Worm (Caenorhabditis elegans) whole organism, young adult: Measurements from ENCODE around the gene AC3.12.

ENCODE experiments used
- B0035.1 ChIP-seq: sonication (generic microtip); optimal IDR thresholded peaks from 2 replicates; lab custom pipeline; 2016; ENCODE audit warnings: missing genetic modification characterization, mild to moderate bottlenecking, missing compliant biosample characterization, missing genotype, missing genetic modification reagents
- B0261.1 ChIP-seq: sonication (generic microtip); optimal IDR thresholded peaks from 2 replicates; lab custom pipeline; 2016; ENCODE audit warnings: mild to moderate bottlenecking, missing genetic modification characterization, moderate library complexity, missing compliant biosample characterization
- C06A6.2 ChIP-seq: fragments of 200-800 bp; sonication (Bioruptor generic); conservative IDR thresholded peaks from 2 replicates; pipeline ENCODE4 v1.3.6; 2022; ENCODE audit warnings: missing genetic modification characterization, missing compliant biosample characterization
- D2030.7 ChIP-seq: fragments of 200-800 bp; sonication (Bioruptor generic); IDR thresholded peaks from 2 replicates; pipeline ENCODE4 v1.3.6; 2022; ENCODE audit warnings: missing genetic modification reagents, missing genetic modification characterization, missing compliant biosample characterization
- F49E8.2 ChIP-seq: sonication (generic microtip); optimal IDR thresholded peaks from 3 replicates; lab custom pipeline; 2017; ENCODE audit warnings: missing genetic modification characterization, mild to moderate bottlenecking, missing compliant biosample characterization, antibody characterized with exemption, moderate library complexity; ENCODE audit not compliant: insufficient read depth
- F55B11.4 ChIP-seq: sonication (generic microtip); optimal IDR thresholded peaks from 2 replicates; lab custom pipeline; 2016; ENCODE audit warnings: missing compliant biosample characterization, missing genetic modification characterization, borderline replicate concordance; ENCODE audit not compliant: insufficient read depth
- F57A8.1 ChIP-seq: fragments of 200-800 bp; sonication (Bioruptor generic); optimal IDR thresholded peaks from 2 replicates; lab custom pipeline; 2018; ENCODE audit warnings: mild to moderate bottlenecking, missing genetic modification characterization, moderate library complexity, missing compliant biosample characterization
- K11D2.4 ChIP-seq: fragments of 200-800 bp; sonication (Bioruptor generic); IDR thresholded peaks from 2 replicates; pipeline ENCODE4 v1.3.6; 2022; ENCODE audit warnings: missing genetic modification reagents, missing genetic modification characterization, missing compliant biosample characterization
- K12H6.12 ChIP-seq: fragments of 200-800 bp; sonication (Bioruptor generic); optimal IDR thresholded peaks from 2 replicates; lab custom pipeline; 2018; ENCODE audit warnings: mild to moderate bottlenecking, missing genetic modification characterization, missing compliant biosample characterization
- Y79H2A.3 ChIP-seq: fragments of 200-800 bp; sonication (Bioruptor generic); conservative IDR thresholded peaks from 2 replicates; pipeline ENCODE4 v1.3.6; 2022; ENCODE audit warnings: missing genetic modification reagents, missing genetic modification characterization, missing compliant biosample characterization
- ama-1 ChIP-seq, 3 experiments: fragments of 150-350 bp in 1 of 3; sonication (generic microtip) in 2 of 3; optimal IDR thresholded peaks; 2 replicates each; lab custom pipeline; 2014 to 2018; ENCODE audit warnings: missing biosample characterization in 2 of 3, missing genetic modification characterization in 2 of 3, missing genetic modification reagents in 2 of 3
- atf-7 ChIP-seq: sonication (generic microtip); optimal IDR thresholded peaks from 2 replicates; lab custom pipeline; 2017; ENCODE audit warnings: mild to moderate bottlenecking, missing genetic modification characterization, missing compliant biosample characterization
- attf-6 ChIP-seq: fragments of 200-800 bp; sonication (Bioruptor generic); IDR thresholded peaks from 2 replicates; pipeline ENCODE4 v1.3.6; 2022; ENCODE audit warnings: missing genetic modification reagents, missing genetic modification characterization, missing compliant biosample characterization
- bed-1 ChIP-seq: fragments of 200-800 bp; sonication (Bioruptor generic); IDR thresholded peaks from 2 replicates; pipeline ENCODE4 v1.3.6; 2022; ENCODE audit warnings: missing genetic modification reagents, missing genetic modification characterization, missing compliant biosample characterization
- chd-7 ChIP-seq: sonication (generic microtip); optimal IDR thresholded peaks from 2 replicates; lab custom pipeline; 2016; ENCODE audit warnings: mild to moderate bottlenecking, missing genetic modification characterization, moderate library complexity, missing compliant biosample characterization
- dox-1 ChIP-seq: fragments of 200-800 bp; sonication (Bioruptor generic); IDR thresholded peaks from 2 replicates; pipeline ENCODE4 v1.3.6; 2022; ENCODE audit warnings: missing genetic modification reagents, missing genetic modification characterization, missing compliant biosample characterization
- dpff-1 ChIP-seq: sonication (generic microtip); optimal IDR thresholded peaks from 2 replicates; lab custom pipeline; 2017; ENCODE audit warnings: mild to moderate bottlenecking, missing genetic modification characterization, missing compliant biosample characterization
- efl-1 ChIP-seq: fragments of 150-350 bp; optimal IDR thresholded peaks from 2 replicates; lab custom pipeline; 2014; ENCODE audit warnings: missing biosample characterization, missing genetic modification reagents, missing genetic modification characterization
- egl-44 ChIP-seq: fragments of 200-800 bp; sonication (Bioruptor generic); IDR thresholded peaks from 2 replicates; pipeline ENCODE4 v1.3.6; 2022; ENCODE audit warnings: missing genetic modification reagents, missing genetic modification characterization, missing compliant biosample characterization
- ets-4 ChIP-seq: fragments of 200-800 bp; sonication (Bioruptor generic); optimal IDR thresholded peaks from 2 replicates; lab custom pipeline; 2018; ENCODE audit warnings: mild to moderate bottlenecking, missing genetic modification characterization, missing compliant biosample characterization
- fkh-3 ChIP-seq: sonication (generic microtip); optimal IDR thresholded peaks from 2 replicates; lab custom pipeline; 2016; ENCODE audit warnings: mild to moderate bottlenecking, missing genetic modification characterization, missing compliant biosample characterization
- gei-17 ChIP-seq: fragments of 200-800 bp; sonication (Bioruptor generic); optimal IDR thresholded peaks from 2 replicates; lab custom pipeline; 2018; ENCODE audit warnings: mild to moderate bottlenecking, missing genetic modification characterization, missing compliant biosample characterization
- him-1 ChIP-seq: sonication (generic microtip); optimal IDR thresholded peaks from 2 replicates; lab custom pipeline; 2016; ENCODE audit warnings: missing genotype, missing genetic modification reagents, missing genetic modification characterization, missing compliant biosample characterization
- hlh-26 ChIP-seq: fragments of 200-800 bp; sonication (Bioruptor generic); conservative IDR thresholded peaks from 2 replicates; pipeline ENCODE4 v1.3.6; 2022; ENCODE audit warnings: missing genetic modification reagents, missing genetic modification characterization, missing compliant biosample characterization
- hmg-20 ChIP-seq: fragments of 200-800 bp; sonication (Bioruptor generic); IDR thresholded peaks from 2 replicates; pipeline ENCODE4 v1.3.6; 2022; ENCODE audit warnings: missing genetic modification reagents, missing genetic modification characterization, missing compliant biosample characterization
- hsf-1 ChIP-seq: fragments of 200-800 bp; sonication (Bioruptor generic); IDR thresholded peaks from 2 replicates; pipeline ENCODE4 v1.3.6; 2022; ENCODE audit warnings: missing genetic modification reagents, missing genetic modification characterization, missing compliant biosample characterization
- lag-1 ChIP-seq: fragments of 200-800 bp; sonication (Bioruptor generic); IDR thresholded peaks from 2 replicates; pipeline ENCODE4 v1.3.6; 2022; ENCODE audit warnings: missing genetic modification reagents, missing genetic modification characterization, missing compliant biosample characterization
- lin-26 ChIP-seq: fragments of 200-800 bp; sonication (Bioruptor generic); IDR thresholded peaks from 2 replicates; pipeline ENCODE4 v1.3.6; 2022; ENCODE audit warnings: missing genetic modification reagents, missing genetic modification characterization, missing compliant biosample characterization
- lin-54 ChIP-seq: fragments of 200-800 bp; sonication (Bioruptor generic); optimal IDR thresholded peaks from 2 replicates; lab custom pipeline; 2018; ENCODE audit warnings: mild to moderate bottlenecking, missing genetic modification characterization, missing compliant biosample characterization
- lsy-27 ChIP-seq: sonication (generic microtip); optimal IDR thresholded peaks from 2 replicates; lab custom pipeline; 2017; ENCODE audit warnings: missing genetic modification characterization, mild to moderate bottlenecking, missing compliant biosample characterization, antibody characterized with exemption, missing genotype, borderline replicate concordance; ENCODE audit not compliant: insufficient read depth
- madf-10 ChIP-seq: sonication (generic microtip); optimal IDR thresholded peaks from 2 replicates; lab custom pipeline; 2016; ENCODE audit warnings: mild to moderate bottlenecking, missing genetic modification characterization, missing compliant biosample characterization
- nhr-27 ChIP-seq: fragments of 200-800 bp; sonication (Bioruptor generic); optimal IDR thresholded peaks from 2 replicates; lab custom pipeline; 2018; ENCODE audit warnings: mild to moderate bottlenecking, missing genetic modification characterization, moderate library complexity, missing compliant biosample characterization
- nhr-80 ChIP-seq: sonication (generic microtip); optimal IDR thresholded peaks from 2 replicates; lab custom pipeline; 2016; ENCODE audit warnings: missing genetic modification characterization, missing compliant biosample characterization
- nhr-90 ChIP-seq: sonication (generic microtip); optimal IDR thresholded peaks from 2 replicates; lab custom pipeline; 2016; ENCODE audit warnings: missing genotype, mild to moderate bottlenecking, missing genetic modification characterization, missing compliant biosample characterization
- rcor-1 ChIP-seq: fragments of 200-800 bp; sonication (Bioruptor generic); IDR thresholded peaks from 2 replicates; pipeline ENCODE4 v1.3.6; 2022; ENCODE audit warnings: missing genetic modification reagents, missing genetic modification characterization, missing compliant biosample characterization
- rec-8 ChIP-seq, 2 experiments: sonication (generic microtip); optimal IDR thresholded peaks; 2 replicates each; lab custom pipeline; 2016; ENCODE audit warnings: mild to moderate bottlenecking in 2 of 2, missing genetic modification characterization in 2 of 2, missing genetic modification reagents in 2 of 2, missing genotype in 2 of 2, missing biosample characterization in 1 of 2, missing compliant biosample characterization in 1 of 2, moderate library complexity in 1 of 2
- sea-2 ChIP-seq: fragments of 200-800 bp; sonication (Bioruptor generic); IDR thresholded peaks from 2 replicates; pipeline ENCODE4 v1.3.6; 2022; ENCODE audit warnings: missing genetic modification characterization, missing compliant biosample characterization
- snpc-1.1 ChIP-seq: sonication (generic microtip); optimal IDR thresholded peaks from 2 replicates; lab custom pipeline; 2017; ENCODE audit warnings: missing genetic modification characterization, mild to moderate bottlenecking, missing compliant biosample characterization, antibody characterized with exemption, moderate library complexity, missing genotype, missing genetic modification reagents; ENCODE audit not compliant: insufficient read depth
- snpc-4 ChIP-seq, 5 experiments: fragments of 150-350 bp in 1 of 5; sonication (generic microtip) in 4 of 5; optimal IDR thresholded peaks; 2 replicates each; lab custom pipeline; 2014 to 2018; ENCODE audit warnings: missing genetic modification characterization in 5 of 5, missing biosample characterization in 3 of 5, antibody characterized with exemption in 2 of 5, mild to moderate bottlenecking in 2 of 5, missing compliant biosample characterization in 2 of 5, missing genotype in 2 of 5, moderate library complexity in 2 of 5, missing genetic modification reagents in 1 of 5
- tlf-1 ChIP-seq: fragments of 200-800 bp; sonication (Bioruptor generic); optimal IDR thresholded peaks from 2 replicates; lab custom pipeline; 2018; ENCODE audit warnings: mild to moderate bottlenecking, missing genetic modification characterization, missing compliant biosample characterization
- unc-62 ChIP-seq: fragments of 150-350 bp; optimal IDR thresholded peaks from 2 replicates; lab custom pipeline; 2014; ENCODE audit warnings: missing biosample characterization, missing genetic modification reagents, missing genetic modification characterization
- xnd-1 ChIP-seq: sonication (generic microtip); optimal IDR thresholded peaks from 2 replicates; lab custom pipeline; 2016; ENCODE audit warnings: missing genotype, missing genetic modification reagents, missing genetic modification characterization, missing compliant biosample characterization
- zfh-2 ChIP-seq: fragments of 200-800 bp; sonication (Bioruptor generic); conservative IDR thresholded peaks from 2 replicates; pipeline ENCODE4 v1.3.6; 2022; ENCODE audit warnings: missing genetic modification reagents, missing genetic modification characterization, missing compliant biosample characterization
- zim-3 ChIP-seq: sonication (generic microtip); optimal IDR thresholded peaks from 2 replicates; lab custom pipeline; 2017; ENCODE audit warnings: mild to moderate bottlenecking, missing genetic modification characterization, moderate library complexity, missing compliant biosample characterization
- ztf-28 ChIP-seq: fragments of 200-800 bp; sonication (Bioruptor generic); IDR thresholded peaks from 2 replicates; pipeline ENCODE4 v1.3.6; 2022; ENCODE audit warnings: missing genetic modification reagents, missing genetic modification characterization, missing compliant biosample characterization
- ztf-3 ChIP-seq: fragments of 200-800 bp; sonication (Bioruptor generic); optimal IDR thresholded peaks from 2 replicates; lab custom pipeline; 2018; ENCODE audit warnings: mild to moderate bottlenecking, missing genetic modification characterization, missing compliant biosample characterization
- ztf-6 ChIP-seq: fragments of 200-800 bp; sonication (Bioruptor generic); IDR thresholded peaks from 2 replicates; pipeline ENCODE4 v1.3.6; 2022; ENCODE audit warnings: missing genetic modification reagents, missing genetic modification characterization, missing compliant biosample characterization

AC3.12 gene

ce11 chrV:10333843-10334242 lies 45.4 kb downstream of the AC3.12 start:
- TF ChIP-seq D2030.7 = no peak
- TF ChIP-seq ztf-6 (GFP tag; lab: Robert Waterston, UW) = no peak
- TF ChIP-seq chd-7 = no peak
- no peak for TF ChIP-seq bed-1 (GFP tag; lab: Robert Waterston, UW)
- no peak for TF ChIP-seq him-1 (tag; lab: Kevin White, UChicago)
- no peak for TF ChIP-seq lin-54
- no peak for TF ChIP-seq snpc-4 (GFP tag; optimal IDR thresholded peaks at IDR 0.05; lab: Kevin White, UChicago)
- no peak for TF ChIP-seq snpc-4 (tag; optimal IDR thresholded peaks at IDR 0.05; lab: Kevin White, UChicago)
- TF ChIP-seq lsy-27 (tag; lab: Kevin White, UChicago) = no peak
- no peak for TF ChIP-seq lin-26
- TF ChIP-seq ztf-28 = no peak
- TF ChIP-seq B0035.1 (tag; lab: Kevin White, UChicago) = no peak
- TF ChIP-seq F57A8.1 (GFP tag; lab: Kevin White, UChicago) = no peak
- TF ChIP-seq nhr-80 (tag; lab: Kevin White, UChicago) = peak; percentile 97
- no peak for TF ChIP-seq hmg-20 (GFP tag; lab: Robert Waterston, UW)
- no peak for TF ChIP-seq hsf-1
- no peak for TF ChIP-seq F49E8.2
- TF ChIP-seq unc-62 (GFP tag; lab: Kevin White, UChicago) = peak; percentile 71
- TF ChIP-seq efl-1 (GFP tag; lab: Kevin White, UChicago) = no peak
- no peak for TF ChIP-seq rec-8 (tag; optimal IDR thresholded peaks at IDR 0.05; lab: Kevin White, UChicago)
- TF ChIP-seq attf-6 = no peak
- no peak for TF ChIP-seq zfh-2
- no peak for TF ChIP-seq K12H6.12 (tag; lab: Kevin White, UChicago)
- TF ChIP-seq snpc-1.1 (tag; lab: Kevin White, UChicago) = no peak
- no peak for TF ChIP-seq xnd-1 (tag; lab: Kevin White, UChicago)
- TF ChIP-seq F55B11.4 (tag; lab: Kevin White, UChicago) = no peak
- TF ChIP-seq lag-1 (GFP tag; lab: Robert Waterston, UW) = no peak
- TF ChIP-seq madf-10 (tag; lab: Kevin White, UChicago) = no peak
- no peak for TF ChIP-seq zim-3
- no peak for TF ChIP-seq gei-17 (GFP tag; lab: Kevin White, UChicago)
- TF ChIP-seq dox-1 (GFP tag; lab: Robert Waterston, UW) = peak; percentile 17; the same call in 1 of the 2 replicates
- TF ChIP-seq Y79H2A.3 (GFP tag; lab: Robert Waterston, UW) = no peak
- TF ChIP-seq egl-44 (GFP tag; lab: Robert Waterston, UW) = 0 out of 2 replicates have a peak, but pooled peaks have one; percentile 17
- TF ChIP-seq rcor-1 (GFP tag; lab: Robert Waterston, UW) = no peak
- TF ChIP-seq dpff-1 (tag; lab: Kevin White, UChicago) = no peak
- TF ChIP-seq hlh-26 (GFP tag; lab: Robert Waterston, UW) = no peak
- TF ChIP-seq C06A6.2 (GFP tag; lab: Robert Waterston, UW) = 0 out of 2 replicates have a peak, but pooled peaks have one; percentile 11
- no peak for TF ChIP-seq tlf-1 (GFP tag; lab: Kevin White, UChicago)
- peak; percentile 60 for TF ChIP-seq ets-4
- no peak for TF ChIP-seq K11D2.4
- no peak for TF ChIP-seq nhr-27 (tag; lab: Kevin White, UChicago)
- peak; percentile 78 for TF ChIP-seq atf-7
- no peak for TF ChIP-seq fkh-3 (tag; lab: Kevin White, UChicago)
- no peak for TF ChIP-seq sea-2
- no peak for TF ChIP-seq ztf-3 (GFP tag; lab: Kevin White, UChicago)
- TF ChIP-seq B0261.1 = no peak
- TF ChIP-seq ama-1 (optimal IDR thresholded peaks at IDR 0.05; lab: Kevin White, UChicago) = no peak
- no peak for TF ChIP-seq ama-1 (GFP tag; optimal IDR thresholded peaks at IDR 0.05; lab: Kevin White, UChicago)
- TF ChIP-seq nhr-90 (tag; lab: Kevin White, UChicago) = peak; percentile 17
